Worm (Caenorhabditis elegans): ENCODE results near the gene twk-46.

DNA sequence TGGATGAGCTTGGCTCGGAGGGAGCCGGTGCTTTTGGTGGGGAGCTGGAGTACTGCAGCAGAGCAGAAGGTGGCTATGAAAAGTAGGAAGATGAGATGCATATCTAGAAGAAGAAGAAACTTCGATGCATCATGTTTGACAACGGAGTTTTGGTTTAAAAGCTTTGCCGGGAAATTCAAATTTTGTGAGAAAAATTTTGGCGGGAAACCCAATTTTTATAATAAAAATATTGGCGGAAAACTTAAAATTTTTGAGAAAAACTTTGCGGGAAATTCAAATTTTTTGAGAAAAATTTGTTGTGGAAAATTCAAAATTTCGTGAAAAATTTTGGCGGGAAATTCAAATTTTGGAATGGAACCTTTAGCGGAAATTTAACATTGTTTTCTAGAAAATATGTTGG, 15.2 kb upstream of the twk-46 start, which contains the start of gene asp-15:
- TF ChIP-seq snpc-4 (tag; optimal IDR thresholded peaks at IDR 0.05) (no peak), nhr-77 (tag; optimal IDR thresholded peaks at IDR 0.05) (no peak), dmd-8 (GFP tag; IDR thresholded peaks at IDR 0.05) (no peak), pha-4 (GFP tag; IDR thresholded peaks at IDR 0.05) (no peak), pha-4 (tag; optimal IDR thresholded peaks at IDR 0.05) (no peak), ceh-82 (tag; optimal IDR thresholded peaks at IDR 0.05) (no peak), nhr-41 (GFP tag; IDR thresholded peaks at IDR 0.05) (no peak), rbr-2 (tag; optimal IDR thresholded peaks at IDR 0.05) (no peak), zfp-3 (GFP tag; conservative IDR thresholded peaks at IDR 0.05) (no peak), egl-27 (tag; optimal IDR thresholded peaks at IDR 0.05) (no peak), skn-1 (tag; optimal IDR thresholded peaks at IDR 0.05) (no peak), mdl-1 (tag; optimal IDR thresholded peaks at IDR 0.05) (no peak), lsy-2 (tag; optimal IDR thresholded peaks at IDR 0.05) (no peak)

Measured in whole organism, L4 larva.